Worm (Caenorhabditis elegans): ENCODE data around the gene F53H4.2.

- no peak for TF ChIP-seq R02D3.7 (tag; optimal IDR thresholded peaks at IDR 0.05)
- no peak for TF ChIP-seq T26A8.4 (GFP tag; IDR thresholded peaks at IDR 0.05)
Measured at ce11 chrX:15846552-15846951, 10.4 kb upstream of the F53H4.2 start.
